Worm (Caenorhabditis elegans) whole organism, late embryonic: ENCODE measurements around the gene tkr-2.

Source experiments
- F13H6.1 ChIP-seq: sonication (generic microtip); optimal IDR thresholded peaks from 2 replicates; lab custom pipeline; 2016; ENCODE audit warnings: missing genetic modification characterization, missing compliant biosample characterization
- K09A11.1 ChIP-seq: sonication (generic microtip); optimal IDR thresholded peaks from 2 replicates; lab custom pipeline; 2017; ENCODE audit warnings: antibody characterized with exemption, mild to moderate bottlenecking, missing genetic modification characterization, missing compliant biosample characterization; ENCODE audit not compliant: insufficient read depth
- Y22D7AL.16 ChIP-seq: sonication (generic microtip); optimal IDR thresholded peaks from 2 replicates; lab custom pipeline; 2016; ENCODE audit warnings: missing genetic modification characterization, missing compliant biosample characterization
- ahr-1 ChIP-seq: sonication (generic microtip); optimal IDR thresholded peaks from 2 replicates; lab custom pipeline; 2016; ENCODE audit warnings: missing genetic modification characterization, missing compliant biosample characterization
- ama-1 ChIP-seq: fragments of 150-350 bp; optimal IDR thresholded peaks from 2 replicates; lab custom pipeline; 2014
- ceh-14 ChIP-seq: sonication (generic microtip); optimal IDR thresholded peaks from 2 replicates; lab custom pipeline; 2016; ENCODE audit warnings: missing genotype, missing genetic modification characterization, missing compliant biosample characterization
- ceh-18 ChIP-seq: sonication (generic microtip); optimal IDR thresholded peaks from 2 replicates; lab custom pipeline; 2016; ENCODE audit warnings: missing genetic modification characterization, missing compliant biosample characterization
- ceh-19 ChIP-seq: fragments of 200-800 bp; sonication (Bioruptor generic); optimal IDR thresholded peaks from 2 replicates; lab custom pipeline; 2018; ENCODE audit warnings: mild to moderate bottlenecking, missing genetic modification characterization, missing compliant biosample characterization
- ceh-34 ChIP-seq: sonication (generic microtip); optimal IDR thresholded peaks from 2 replicates; lab custom pipeline; 2016; ENCODE audit warnings: mild to moderate bottlenecking, missing genetic modification characterization, missing compliant biosample characterization
- ceh-48 ChIP-seq: sonication (generic microtip); optimal IDR thresholded peaks from 2 replicates; lab custom pipeline; 2016; ENCODE audit warnings: missing genetic modification characterization, inconsistent platforms, missing compliant biosample characterization
- ceh-9 ChIP-seq: sonication (generic microtip); optimal IDR thresholded peaks from 2 replicates; lab custom pipeline; 2016; ENCODE audit warnings: mild to moderate bottlenecking, missing genetic modification characterization, inconsistent platforms, missing compliant biosample characterization
- dmd-4 ChIP-seq: sonication (generic microtip); optimal IDR thresholded peaks from 2 replicates; lab custom pipeline; 2016; ENCODE audit warnings: borderline replicate concordance, missing genetic modification characterization, missing compliant biosample characterization
- dve-1 ChIP-seq: sonication (generic microtip); optimal IDR thresholded peaks from 2 replicates; lab custom pipeline; 2017; ENCODE audit warnings: antibody characterized with exemption, mild to moderate bottlenecking, missing genetic modification characterization, missing compliant biosample characterization
- elt-2 ChIP-seq: sonication (generic microtip); optimal IDR thresholded peaks from 2 replicates; lab custom pipeline; 2016; ENCODE audit warnings: missing genetic modification reagents, missing genetic modification characterization, missing compliant biosample characterization
- elt-4 ChIP-seq: sonication (generic microtip); optimal IDR thresholded peaks from 2 replicates; lab custom pipeline; 2016; ENCODE audit warnings: missing genetic modification characterization, missing compliant biosample characterization
- fax-1 ChIP-seq: sonication (generic microtip); optimal IDR thresholded peaks from 2 replicates; lab custom pipeline; 2016; ENCODE audit warnings: missing genotype, missing genetic modification characterization, missing compliant biosample characterization
- fkh-10 ChIP-seq: fragments of 150-350 bp; optimal IDR thresholded peaks from 2 replicates; lab custom pipeline; 2014; ENCODE audit warnings: missing biosample characterization, missing genetic modification reagents, missing genetic modification characterization
- fkh-6 ChIP-seq: sonication (generic microtip); optimal IDR thresholded peaks from 2 replicates; lab custom pipeline; 2016; ENCODE audit warnings: missing genetic modification characterization, missing compliant biosample characterization
- hlh-13 ChIP-seq: fragments of 200-800 bp; sonication (Bioruptor generic); optimal IDR thresholded peaks from 2 replicates; lab custom pipeline; 2018; ENCODE audit warnings: mild to moderate bottlenecking, missing genetic modification characterization, missing compliant biosample characterization
- hlh-8 ChIP-seq: sonication (generic microtip); optimal IDR thresholded peaks from 2 replicates; lab custom pipeline; 2016; ENCODE audit warnings: missing genotype, missing genetic modification characterization, missing compliant biosample characterization
- lim-6 ChIP-seq: sonication (generic microtip); optimal IDR thresholded peaks from 2 replicates; lab custom pipeline; 2016; ENCODE audit warnings: missing genetic modification characterization, missing compliant biosample characterization
- lin-11 ChIP-seq: fragments of 200-800 bp; sonication (Bioruptor generic); optimal IDR thresholded peaks from 2 replicates; lab custom pipeline; 2018; ENCODE audit warnings: mild to moderate bottlenecking, missing genetic modification characterization, missing compliant biosample characterization
- nhr-11 ChIP-seq: fragments of 150-350 bp; optimal IDR thresholded peaks from 2 replicates; lab custom pipeline; 2014; ENCODE audit warnings: missing biosample characterization, missing genetic modification characterization
- pqm-1 ChIP-seq: sonication (generic microtip); optimal IDR thresholded peaks from 2 replicates; lab custom pipeline; 2016; ENCODE audit warnings: missing genetic modification characterization, missing compliant biosample characterization
- pros-1 ChIP-seq: fragments of 150-350 bp; optimal IDR thresholded peaks from 2 replicates; lab custom pipeline; 2014; ENCODE audit warnings: missing biosample characterization, missing genetic modification reagents, missing genetic modification characterization
- ref-2 ChIP-seq: sonication (generic microtip); optimal IDR thresholded peaks from 2 replicates; lab custom pipeline; 2016; ENCODE audit warnings: missing genetic modification characterization, missing compliant biosample characterization
- rnt-1 ChIP-seq: sonication (generic microtip); optimal IDR thresholded peaks from 2 replicates; lab custom pipeline; 2016; ENCODE audit warnings: missing genetic modification characterization, missing compliant biosample characterization
- sox-2 ChIP-seq: fragments of 200-800 bp; sonication (Bioruptor generic); IDR thresholded peaks from 2 replicates; pipeline ENCODE4 v1.3.6; 2022; ENCODE audit warnings: missing genetic modification reagents, missing genetic modification characterization, missing compliant biosample characterization
- syd-9 ChIP-seq: sonication (generic microtip); optimal IDR thresholded peaks from 2 replicates; lab custom pipeline; 2016; ENCODE audit warnings: mild to moderate bottlenecking, missing genetic modification characterization, moderate library complexity, missing compliant biosample characterization
- tbx-7 ChIP-seq: sonication (generic microtip); optimal IDR thresholded peaks from 2 replicates; lab custom pipeline; 2016; ENCODE audit warnings: missing genotype, missing genetic modification characterization, missing compliant biosample characterization
- ttx-3 ChIP-seq: sonication (generic microtip); optimal IDR thresholded peaks from 2 replicates; lab custom pipeline; 2016; ENCODE audit warnings: missing genetic modification reagents, missing genetic modification characterization, missing compliant biosample characterization
- unc-42 ChIP-seq: sonication (generic microtip); optimal IDR thresholded peaks from 2 replicates; lab custom pipeline; 2016; ENCODE audit warnings: missing genotype, missing genetic modification characterization, missing compliant biosample characterization
- unc-55 ChIP-seq: sonication (generic microtip); optimal IDR thresholded peaks from 2 replicates; lab custom pipeline; 2017; ENCODE audit warnings: missing biosample characterization, missing genetic modification reagents, missing genetic modification characterization
- unc-86 ChIP-seq: sonication (generic microtip); optimal IDR thresholded peaks from 2 replicates; lab custom pipeline; 2016; ENCODE audit warnings: missing genetic modification characterization, missing compliant biosample characterization
- zip-5 ChIP-seq: sonication (generic microtip); optimal IDR thresholded peaks from 2 replicates; lab custom pipeline; 2016; ENCODE audit warnings: missing genetic modification characterization, missing compliant biosample characterization
- ztf-16 ChIP-seq: sonication (generic microtip); optimal IDR thresholded peaks from 2 replicates; lab custom pipeline; 2017; ENCODE audit warnings: missing genetic modification characterization, missing compliant biosample characterization

tkr-2 gene

ce11 chrIV:6172959-6173358 lies 28.9 kb upstream of the tkr-2 start:
- TF ChIP-seq fkh-6 (tag; lab: Kevin White, UChicago) (no peak), unc-42 (tag; lab: Kevin White, UChicago) (peak; percentile 24)

ce11 chrIV:6177383-6177782 lies 24.5 kb upstream of the tkr-2 start:
- TF ChIP-seq unc-42 (tag; lab: Kevin White, UChicago) (peak; percentile 88), elt-2 (tag; lab: Kevin White, UChicago) (no peak)

DNA sequence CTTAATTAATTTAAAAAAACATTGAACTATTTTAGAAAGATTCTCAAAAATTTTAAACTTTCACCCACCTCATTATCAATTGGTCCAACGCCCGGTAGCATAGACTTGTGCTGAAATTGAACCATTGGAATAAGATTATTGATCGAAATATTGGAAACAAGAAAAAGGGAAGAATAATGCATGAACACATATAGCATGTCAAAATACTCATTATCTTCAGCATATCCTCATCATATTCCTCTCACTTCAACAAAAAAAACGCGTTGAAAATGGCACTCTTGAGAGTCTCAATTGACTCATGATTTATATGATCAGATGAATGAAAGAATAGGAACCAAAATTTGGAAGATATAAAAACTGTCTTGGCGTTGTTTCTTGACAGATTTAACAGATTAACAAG lies 18.1 kb upstream of the tkr-2 start, which contains the start of gene unc-77:
unc-77 (minus strand) TSS at position 101 of the 400 bp plus-strand sequence.
- no peak for TF ChIP-seq F13H6.1 (tag; lab: Kevin White, UChicago)
- no peak for TF ChIP-seq unc-42 (tag; lab: Kevin White, UChicago)
- TF ChIP-seq dve-1 (tag; lab: Kevin White, UChicago), result no peak
- TF ChIP-seq ahr-1 (tag; lab: Kevin White, UChicago), result no peak

DNA sequence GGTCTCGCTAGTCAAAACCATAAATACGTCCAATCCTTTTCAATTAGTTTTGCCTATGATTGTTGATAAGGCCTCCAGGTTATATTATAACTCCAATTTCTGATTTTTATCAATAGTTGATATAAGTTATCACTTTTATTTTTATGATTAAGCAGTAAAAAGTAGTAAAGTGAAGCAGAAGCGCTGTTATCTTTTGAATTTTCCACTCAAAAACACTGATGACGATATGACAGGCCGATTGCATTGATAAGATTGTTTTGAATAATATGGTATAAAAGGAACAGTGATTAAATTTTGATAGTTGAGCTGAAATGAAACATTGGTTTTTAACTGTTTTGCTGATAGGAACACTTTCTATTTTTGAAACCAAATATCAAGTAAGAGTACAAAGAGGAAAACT lies 16.3 kb upstream of the tkr-2 start, which contains the start of gene asp-9:
asp-9 (plus strand) TSS at position 312 of the 400 bp plus-strand sequence.
- no peak for TF ChIP-seq lin-11
- peak; percentile 91 for TF ChIP-seq elt-2 (tag; lab: Kevin White, UChicago)
- no peak for TF ChIP-seq ama-1 (lab: Kevin White, UChicago)

- no peak for TF ChIP-seq lim-6 (tag; lab: Kevin White, UChicago)
- TF ChIP-seq ttx-3, result no peak
- no peak for TF ChIP-seq ref-2 (tag; lab: Kevin White, UChicago)
- TF ChIP-seq dmd-4 (tag; lab: Kevin White, UChicago), result no peak
- no peak for TF ChIP-seq zip-5 (tag; lab: Kevin White, UChicago)
- no peak for TF ChIP-seq ama-1 (lab: Kevin White, UChicago)
- no peak for TF ChIP-seq ztf-16 (tag; lab: Kevin White, UChicago)
- no peak for TF ChIP-seq tbx-7
- no peak for TF ChIP-seq pros-1 (tag; lab: Kevin White, UChicago)
- no peak for TF ChIP-seq ceh-18 (tag; lab: Kevin White, UChicago)
- no peak for TF ChIP-seq ceh-14
- TF ChIP-seq K09A11.1 (tag; lab: Kevin White, UChicago), result no peak
- no peak for TF ChIP-seq ceh-48 (tag; lab: Kevin White, UChicago)
- TF ChIP-seq ceh-19 (GFP tag; lab: Kevin White, UChicago), result no peak
- TF ChIP-seq fkh-10 (GFP tag; lab: Kevin White, UChicago), result no peak
- no peak for TF ChIP-seq elt-4 (tag; lab: Kevin White, UChicago)
- no peak for TF ChIP-seq unc-86 (tag; lab: Kevin White, UChicago)
- TF ChIP-seq hlh-13, result no peak
Measured at ce11 chrIV:6187160-6187559, 14.7 kb upstream of the tkr-2 start.

DNA sequence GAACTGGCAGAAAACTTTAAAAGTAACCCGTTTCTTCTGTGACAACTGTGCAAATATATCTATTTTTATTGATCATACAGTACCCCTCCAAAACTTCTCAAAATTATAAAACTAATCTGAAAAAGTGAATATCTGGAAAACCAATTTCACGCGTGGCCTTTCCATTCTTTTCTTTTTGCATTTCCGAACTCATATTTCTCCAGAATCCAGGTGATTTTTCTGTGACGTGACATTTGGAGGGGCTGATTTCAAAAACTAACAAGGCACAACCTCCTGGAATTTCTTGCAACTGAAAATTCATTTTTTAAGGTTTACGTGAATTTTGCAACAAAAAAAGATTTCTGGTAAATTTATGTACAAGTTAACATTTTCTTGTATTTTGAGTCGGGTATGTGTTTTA lies 1.6 kb upstream of the tkr-2 start:
- TF ChIP-seq Y22D7AL.16 (tag; lab: Kevin White, UChicago) (no peak), pqm-1 (no peak), elt-4 (tag; lab: Kevin White, UChicago) (no peak), syd-9 (tag; lab: Kevin White, UChicago) (no peak), hlh-8 (tag; lab: Kevin White, UChicago) (no peak), hlh-13 (no peak), tbx-7 (no peak), sox-2 (GFP tag; lab: Robert Waterston, UW) (no peak), dve-1 (tag; lab: Kevin White, UChicago) (no peak), rnt-1 (tag; lab: Kevin White, UChicago) (no peak), unc-55 (no peak), zip-5 (tag; lab: Kevin White, UChicago) (no peak), ref-2 (tag; lab: Kevin White, UChicago) (no peak), ceh-18 (tag; lab: Kevin White, UChicago) (no peak), ceh-9 (tag; lab: Kevin White, UChicago) (no peak), ceh-34 (tag; lab: Kevin White, UChicago) (no peak), nhr-11 (tag; lab: Kevin White, UChicago) (no peak), fax-1 (tag; lab: Kevin White, UChicago) (no peak)
